Worm (Caenorhabditis elegans) whole organism, young adult: ENCODE results near the gene alkb-7.
A peak's percentile ranks its signal among the peaks of the same experiment; 100 is the strongest.

Source experiments
- F23B12.7 ChIP-seq: sonication (generic microtip); optimal IDR thresholded peaks from 2 replicates; lab custom pipeline; 2017; ENCODE audit warnings: missing genetic modification characterization, mild to moderate bottlenecking, missing compliant biosample characterization, antibody characterized with exemption, moderate library complexity; ENCODE audit not compliant: insufficient read depth
- F57C9.4 ChIP-seq: sonication (generic microtip); optimal IDR thresholded peaks from 2 replicates; lab custom pipeline; 2017; ENCODE audit warnings: mild to moderate bottlenecking, missing genetic modification characterization, missing compliant biosample characterization
- K11D2.4 ChIP-seq: fragments of 200-800 bp; sonication (Bioruptor generic); IDR thresholded peaks from 2 replicates; pipeline ENCODE4 v1.3.6; 2022; ENCODE audit warnings: missing genetic modification reagents, missing genetic modification characterization, missing compliant biosample characterization
- T07F8.4 ChIP-seq: sonication (generic microtip); optimal IDR thresholded peaks from 2 replicates; lab custom pipeline; 2016; ENCODE audit warnings: mild to moderate bottlenecking, missing genetic modification characterization, moderate library complexity, missing compliant biosample characterization
- Y53F4B.3 ChIP-seq: fragments of 200-800 bp; sonication (Bioruptor generic); IDR thresholded peaks from 2 replicates; pipeline ENCODE4 v1.3.6; 2022; ENCODE audit warnings: missing genetic modification reagents, missing genetic modification characterization, missing compliant biosample characterization
- Y53G8AR.9 ChIP-seq: fragments of 200-800 bp; sonication (Bioruptor generic); conservative IDR thresholded peaks from 2 replicates; pipeline ENCODE4 v1.3.6; 2022; ENCODE audit warnings: missing genetic modification reagents, missing genetic modification characterization, missing compliant biosample characterization
- Y67H2A.10 ChIP-seq: fragments of 200-800 bp; sonication (Bioruptor generic); conservative IDR thresholded peaks from 2 replicates; pipeline ENCODE4 v1.3.6; 2022; ENCODE audit warnings: missing genetic modification reagents, missing genetic modification characterization, missing compliant biosample characterization
- ZK185.1 ChIP-seq: sonication (generic microtip); optimal IDR thresholded peaks from 2 replicates; lab custom pipeline; 2016; ENCODE audit warnings: mild to moderate bottlenecking, missing genetic modification characterization, missing compliant biosample characterization; ENCODE audit not compliant: poor library complexity, severe bottlenecking
- aptf-2 ChIP-seq: fragments of 200-800 bp; sonication (Bioruptor generic); conservative IDR thresholded peaks from 2 replicates; pipeline ENCODE4 v1.3.6; 2022; ENCODE audit warnings: missing genetic modification reagents, missing genetic modification characterization, missing compliant biosample characterization
- atf-7 ChIP-seq: sonication (generic microtip); optimal IDR thresholded peaks from 2 replicates; lab custom pipeline; 2017; ENCODE audit warnings: mild to moderate bottlenecking, missing genetic modification characterization, missing compliant biosample characterization
- attf-3 ChIP-seq: fragments of 200-800 bp; sonication (Bioruptor generic); conservative IDR thresholded peaks from 2 replicates; pipeline ENCODE4 v1.3.6; 2022; ENCODE audit warnings: missing genetic modification reagents, missing genetic modification characterization, missing compliant biosample characterization
- ccch-3 ChIP-seq: fragments of 200-800 bp; sonication (Bioruptor generic); optimal IDR thresholded peaks from 2 replicates; lab custom pipeline; 2018; ENCODE audit warnings: mild to moderate bottlenecking, missing genetic modification characterization, missing compliant biosample characterization
- cebp-2 ChIP-seq: fragments of 200-800 bp; sonication (Bioruptor generic); IDR thresholded peaks from 2 replicates; pipeline ENCODE4 v1.3.6; 2022; ENCODE audit warnings: missing genetic modification characterization, missing compliant biosample characterization
- ceh-58 ChIP-seq: fragments of 200-800 bp; sonication (Bioruptor generic); IDR thresholded peaks from 2 replicates; pipeline ENCODE4 v1.3.6; 2022; ENCODE audit warnings: missing genetic modification characterization, missing compliant biosample characterization
- ceh-79 ChIP-seq: sonication (generic microtip); optimal IDR thresholded peaks from 2 replicates; lab custom pipeline; 2017; ENCODE audit warnings: mild to moderate bottlenecking, missing genetic modification characterization, missing compliant biosample characterization
- ceh-91 ChIP-seq: fragments of 200-800 bp; sonication (Bioruptor generic); IDR thresholded peaks from 2 replicates; pipeline ENCODE4 v1.3.6; 2022; ENCODE audit warnings: missing genetic modification reagents, missing genetic modification characterization, missing compliant biosample characterization
- dpl-1 ChIP-seq: fragments of 150-350 bp; optimal IDR thresholded peaks from 2 replicates; lab custom pipeline; 2014; ENCODE audit warnings: missing biosample characterization, missing genetic modification reagents, missing genetic modification characterization
- efl-1 ChIP-seq: fragments of 150-350 bp; optimal IDR thresholded peaks from 2 replicates; lab custom pipeline; 2014; ENCODE audit warnings: missing biosample characterization, missing genetic modification reagents, missing genetic modification characterization
- fkh-3 ChIP-seq: sonication (generic microtip); optimal IDR thresholded peaks from 2 replicates; lab custom pipeline; 2016; ENCODE audit warnings: mild to moderate bottlenecking, missing genetic modification characterization, missing compliant biosample characterization
- him-1 ChIP-seq: sonication (generic microtip); optimal IDR thresholded peaks from 2 replicates; lab custom pipeline; 2016; ENCODE audit warnings: missing genotype, missing genetic modification reagents, missing genetic modification characterization, missing compliant biosample characterization
- hrde-1 ChIP-seq: sonication (generic microtip); optimal IDR thresholded peaks from 2 replicates; lab custom pipeline; 2016; ENCODE audit warnings: missing genetic modification characterization, mild to moderate bottlenecking, missing compliant biosample characterization, moderate library complexity, missing genotype, missing genetic modification reagents, borderline replicate concordance
- hsf-1 ChIP-seq: fragments of 200-800 bp; sonication (Bioruptor generic); IDR thresholded peaks from 2 replicates; pipeline ENCODE4 v1.3.6; 2022; ENCODE audit warnings: missing genetic modification reagents, missing genetic modification characterization, missing compliant biosample characterization
- let-526 ChIP-seq: fragments of 200-800 bp; sonication (Bioruptor generic); IDR thresholded peaks from 2 replicates; pipeline ENCODE4 v1.3.6; 2022; ENCODE audit warnings: missing genetic modification reagents, missing genetic modification characterization, missing compliant biosample characterization
- let-607 ChIP-seq, 2 experiments: fragments of 200-800 bp in 1 of 2; sonication (Bioruptor generic) in 1 of 2; sonication (generic microtip) in 1 of 2; optimal IDR thresholded peaks; 2 replicates each; lab custom pipeline; 2016 to 2018; ENCODE audit warnings: mild to moderate bottlenecking in 2 of 2, missing compliant biosample characterization in 2 of 2, missing genetic modification characterization in 2 of 2, moderate library complexity in 2 of 2, missing genotype in 1 of 2
- lin-40 ChIP-seq: sonication (generic microtip); optimal IDR thresholded peaks from 2 replicates; lab custom pipeline; 2016; ENCODE audit warnings: missing genetic modification characterization, mild to moderate bottlenecking, missing compliant biosample characterization, missing genotype, missing genetic modification reagents
- madf-10 ChIP-seq: sonication (generic microtip); optimal IDR thresholded peaks from 2 replicates; lab custom pipeline; 2016; ENCODE audit warnings: mild to moderate bottlenecking, missing genetic modification characterization, missing compliant biosample characterization
- madf-8 ChIP-seq: fragments of 200-800 bp; sonication (Bioruptor generic); conservative IDR thresholded peaks from 2 replicates; pipeline ENCODE4 v1.3.6; 2022; ENCODE audit warnings: missing genetic modification reagents, missing genetic modification characterization, missing compliant biosample characterization
- mcd-1 ChIP-seq: fragments of 200-800 bp; sonication (Bioruptor generic); IDR thresholded peaks from 2 replicates; pipeline ENCODE4 v1.3.6; 2022; ENCODE audit warnings: missing genetic modification reagents, missing genetic modification characterization, missing compliant biosample characterization
- mxl-1 ChIP-seq: sonication (generic microtip); optimal IDR thresholded peaks from 2 replicates; lab custom pipeline; 2016; ENCODE audit warnings: missing genetic modification characterization, missing compliant biosample characterization
- nhr-179 ChIP-seq: sonication (generic microtip); optimal IDR thresholded peaks from 2 replicates; lab custom pipeline; 2016; ENCODE audit warnings: mild to moderate bottlenecking, missing genetic modification characterization, missing compliant biosample characterization
- nhr-80 ChIP-seq: sonication (generic microtip); optimal IDR thresholded peaks from 2 replicates; lab custom pipeline; 2016; ENCODE audit warnings: missing genetic modification characterization, missing compliant biosample characterization
- pbrm-1 ChIP-seq: fragments of 200-800 bp; sonication (Bioruptor generic); IDR thresholded peaks from 2 replicates; pipeline ENCODE4 v1.3.6; 2022; ENCODE audit warnings: missing genetic modification reagents, missing genetic modification characterization, missing compliant biosample characterization
- sdz-38 ChIP-seq: sonication (generic microtip); optimal IDR thresholded peaks from 2 replicates; lab custom pipeline; 2016; ENCODE audit warnings: missing genotype, missing genetic modification characterization, missing compliant biosample characterization
- sptf-2 ChIP-seq: fragments of 200-800 bp; sonication (Bioruptor generic); optimal IDR thresholded peaks from 2 replicates; lab custom pipeline; 2018; ENCODE audit warnings: mild to moderate bottlenecking, missing genetic modification characterization, missing compliant biosample characterization
- unc-62 ChIP-seq: fragments of 150-350 bp; optimal IDR thresholded peaks from 2 replicates; lab custom pipeline; 2014; ENCODE audit warnings: missing biosample characterization, missing genetic modification reagents, missing genetic modification characterization
- xnd-1 ChIP-seq: sonication (generic microtip); optimal IDR thresholded peaks from 2 replicates; lab custom pipeline; 2016; ENCODE audit warnings: missing genotype, missing genetic modification reagents, missing genetic modification characterization, missing compliant biosample characterization
- zfh-2 ChIP-seq: fragments of 200-800 bp; sonication (Bioruptor generic); conservative IDR thresholded peaks from 2 replicates; pipeline ENCODE4 v1.3.6; 2022; ENCODE audit warnings: missing genetic modification reagents, missing genetic modification characterization, missing compliant biosample characterization
- ztf-26 ChIP-seq: sonication (generic microtip); optimal IDR thresholded peaks from 2 replicates; lab custom pipeline; 2017; ENCODE audit warnings: missing genetic modification characterization, missing compliant biosample characterization

alkb-7 gene

ce11 chrII:12819979-12820378 lies 32.0 kb upstream of the alkb-7 start:
- TF ChIP-seq Y53F4B.3 (GFP tag; lab: Robert Waterston, UW): no peak
- no peak for TF ChIP-seq sdz-38
- no peak for TF ChIP-seq K11D2.4 (GFP tag; lab: Robert Waterston, UW)
- no peak for TF ChIP-seq T07F8.4
- TF ChIP-seq F57C9.4: no peak
- TF ChIP-seq Y53G8AR.9: no peak

ce11 chrII:12818488-12818887 lies 30.5 kb upstream of the alkb-7 start, which contains the start of gene Y46G5A.22:
Y46G5A.22 (minus strand) TSS chrII:12818588.
- TF ChIP-seq Y67H2A.10 (no peak), cebp-2 (GFP tag; lab: Robert Waterston, UW) (no peak), hsf-1 (GFP tag; lab: Robert Waterston, UW) (no peak), ccch-3 (GFP tag; lab: Kevin White, UChicago) (no peak), let-526 (GFP tag; lab: Robert Waterston, UW) (no peak), sptf-2 (GFP tag; lab: Kevin White, UChicago) (no peak), ceh-58 (GFP tag; lab: Robert Waterston, UW) (no peak), let-607 (tag; optimal IDR thresholded peaks at IDR 0.05; lab: Kevin White, UChicago) (no peak), ZK185.1 (no peak), pbrm-1 (GFP tag; lab: Robert Waterston, UW) (no peak), hrde-1 (no peak), aptf-2 (GFP tag; lab: Robert Waterston, UW) (no peak), madf-10 (tag; lab: Kevin White, UChicago) (no peak), attf-3 (GFP tag; lab: Robert Waterston, UW) (no peak), ztf-26 (no peak), dpl-1 (GFP tag; lab: Kevin White, UChicago) (no peak), nhr-179 (no peak), ceh-79 (no peak)

ce11 chrII:12816412-12817146 lies 28.6 kb upstream of the alkb-7 start, which contains the start of gene acl-7:
acl-7 (minus strand) TSS chrII:12816462.
- TF ChIP-seq him-1 (tag; lab: Kevin White, UChicago): no peak
- 0 out of 2 replicates have a peak, but pooled peaks have one; percentile 27 for TF ChIP-seq mcd-1 (GFP tag; lab: Robert Waterston, UW)
- TF ChIP-seq nhr-80 (tag; lab: Kevin White, UChicago): peak; percentile 76
- no peak for TF ChIP-seq fkh-3
- peak; percentile 23 for TF ChIP-seq atf-7 (tag; lab: Kevin White, UChicago)

- TF ChIP-seq madf-8 (no peak), F23B12.7 (tag; lab: Kevin White, UChicago) (no peak), pbrm-1 (GFP tag; lab: Robert Waterston, UW) (no peak), zfh-2 (no peak), sptf-2 (GFP tag; lab: Kevin White, UChicago) (no peak), ceh-91 (GFP tag; lab: Robert Waterston, UW) (no peak), ceh-58 (GFP tag; lab: Robert Waterston, UW) (no peak), mxl-1 (tag; lab: Kevin White, UChicago) (no peak), efl-1 (no peak), unc-62 (GFP tag; lab: Kevin White, UChicago) (no peak), xnd-1 (tag; lab: Kevin White, UChicago) (no peak), lin-40 (tag; lab: Kevin White, UChicago) (no peak)
These were observed 25.3 kb upstream of the alkb-7 start for ce11 chrII:12813253-12813652.
